Fruit fly (Drosophila melanogaster) whole organism, pupa: ENCODE measurements around the gene CG11843.

ENCODE experiments used
- CG10348 ChIP-seq: fragments of 200-800 bp; sonication (Bioruptor generic); IDR thresholded peaks from 2 replicates; pipeline ENCODE4 v1.3.6; 2022; ENCODE audit warnings: missing biosample characterization, missing genetic modification characterization
- CG12605 ChIP-seq: fragments of 200-800 bp; sonication (Bioruptor generic); IDR thresholded peaks from 2 replicates; pipeline ENCODE4 v1.3.6; 2022; ENCODE audit warnings: missing biosample characterization, missing genetic modification characterization
- CG13204 ChIP-seq: fragments of 200-800 bp; sonication (Bioruptor generic); optimal IDR thresholded peaks from 2 replicates; lab custom pipeline; 2018; ENCODE audit warnings: missing biosample characterization, mild to moderate bottlenecking, missing genetic modification characterization, moderate library complexity
- CG14655 ChIP-seq: fragments of 200-800 bp; sonication (Bioruptor generic); optimal IDR thresholded peaks from 3 replicates; lab custom pipeline; 2017; ENCODE audit warnings: mild to moderate bottlenecking, missing biosample characterization, missing genetic modification reagents, missing genetic modification characterization
- CG15710 ChIP-seq: fragments of 200-800 bp; sonication (Bioruptor generic); optimal IDR thresholded peaks from 2 replicates; lab custom pipeline; 2018; ENCODE audit warnings: missing biosample characterization, mild to moderate bottlenecking, missing genetic modification characterization, moderate library complexity
- CG17806 ChIP-seq: fragments of 200-800 bp; sonication (Bioruptor generic); optimal IDR thresholded peaks from 2 replicates; lab custom pipeline; 2018; ENCODE audit warnings: missing biosample characterization, mild to moderate bottlenecking, missing genetic modification characterization, moderate library complexity
- CG32121 ChIP-seq: fragments of 200-800 bp; sonication (Bioruptor generic); IDR thresholded peaks from 2 replicates; pipeline ENCODE4 v1.3.6; 2022; ENCODE audit warnings: missing biosample characterization, missing genetic modification characterization
- CG34367 ChIP-seq: fragments of 200-800 bp; sonication (Bioruptor generic); optimal IDR thresholded peaks from 2 replicates; lab custom pipeline; 2018; ENCODE audit warnings: missing biosample characterization, mild to moderate bottlenecking, missing genetic modification characterization
- CG4496 ChIP-seq: fragments of 200-800 bp; sonication (Bioruptor generic); IDR thresholded peaks from 3 replicates; pipeline ENCODE4 v1.3.6; 2022; ENCODE audit warnings: missing biosample characterization, missing genetic modification characterization
- CG8159 ChIP-seq: fragments of 200-800 bp; sonication (Bioruptor generic); optimal IDR thresholded peaks from 3 replicates; lab custom pipeline; 2018; ENCODE audit warnings: missing biosample characterization, mild to moderate bottlenecking, missing genetic modification characterization, moderate library complexity
- CG8301 ChIP-seq: fragments of 200-800 bp; sonication (Bioruptor generic); optimal IDR thresholded peaks from 2 replicates; lab custom pipeline; 2018; ENCODE audit warnings: missing biosample characterization, mild to moderate bottlenecking, missing genetic modification characterization
- CG9948 ChIP-seq: fragments of 200-800 bp; sonication (Bioruptor generic); optimal IDR thresholded peaks from 2 replicates; lab custom pipeline; 2018; ENCODE audit warnings: missing biosample characterization, mild to moderate bottlenecking, missing genetic modification characterization, moderate library complexity
- D1 ChIP-seq: fragments of 200-800 bp; sonication (Bioruptor generic); optimal IDR thresholded peaks from 2 replicates; lab custom pipeline; 2018; ENCODE audit warnings: missing biosample characterization, mild to moderate bottlenecking, missing genetic modification characterization, moderate library complexity
- EcR ChIP-seq: fragments of 200-800 bp; sonication (Bioruptor generic); optimal IDR thresholded peaks from 3 replicates; lab custom pipeline; 2019; ENCODE audit warnings: missing biosample characterization, missing genetic modification characterization, mild to moderate bottlenecking, moderate library complexity, missing genetic modification reagents
- Ets98B ChIP-seq: fragments of 200-800 bp; sonication (Bioruptor generic); IDR thresholded peaks from 2 replicates; pipeline ENCODE4 v1.3.6; 2022; ENCODE audit warnings: missing biosample characterization, missing genetic modification characterization
- Pif1A ChIP-seq: fragments of 200-800 bp; sonication (Bioruptor generic); optimal IDR thresholded peaks from 3 replicates; lab custom pipeline; 2016; ENCODE audit warnings: missing biosample characterization, missing genetic modification characterization
- Pif1B ChIP-seq: fragments of 200-800 bp; sonication (Bioruptor generic); optimal IDR thresholded peaks from 3 replicates; lab custom pipeline; 2016; ENCODE audit warnings: missing biosample characterization, missing genetic modification characterization
- Snoo ChIP-seq: fragments of 200-800 bp; sonication (Bioruptor generic); optimal IDR thresholded peaks from 3 replicates; lab custom pipeline; 2017; ENCODE audit warnings: missing biosample characterization, mild to moderate bottlenecking, missing genetic modification characterization, inconsistent platforms
- fd96Ca ChIP-seq: fragments of 200-800 bp; sonication (Bioruptor generic); IDR thresholded peaks from 3 replicates; pipeline ENCODE4 v1.3.6; 2022; ENCODE audit warnings: missing biosample characterization, missing genetic modification characterization
- gl ChIP-seq: fragments of 200-800 bp; sonication (Bioruptor generic); optimal IDR thresholded peaks from 2 replicates; lab custom pipeline; 2018; ENCODE audit warnings: missing biosample characterization, mild to moderate bottlenecking, missing genetic modification characterization
- rn ChIP-seq: fragments of 200-800 bp; sonication (Bioruptor generic); IDR thresholded peaks from 2 replicates; pipeline ENCODE4 v1.3.6; 2022; ENCODE audit warnings: missing biosample characterization, missing genetic modification characterization

The CG11843 gene

dm6 chr3R:29076609-29077008, 22.5 kb downstream of the CG11843 start:
- TF ChIP-seq EcR, result no peak
- TF ChIP-seq CG14655, result no peak
- TF ChIP-seq Pif1A, result no peak
- no peak for TF ChIP-seq fd96Ca
- no peak for TF ChIP-seq CG8159 (tag; lab: Kevin White, UChicago)

- TF ChIP-seq CG32121 (GFP tag; lab: Robert Waterston, UW) (peak; percentile 63; the same call in 1 of the 2 replicates), D1 (tag; lab: Kevin White, UChicago) (no peak)
Measured at dm6 chr3R:29077572-29077971, 23.4 kb downstream of the CG11843 start.

- peak; percentile 70; the same call in 2 of the 3 replicates for TF ChIP-seq CG4496
- TF ChIP-seq CG34367 (tag; lab: Kevin White, UChicago), result no peak
- 0 out of 2 replicates have a peak, but pooled peaks have one; percentile 26 for TF ChIP-seq Ets98B
- TF ChIP-seq EcR, result peak; percentile 45
- no peak for TF ChIP-seq CG32121 (GFP tag; lab: Robert Waterston, UW)
- peak; percentile 35 for TF ChIP-seq CG13204 (GFP tag; lab: Kevin White, UChicago)
- TF ChIP-seq fd96Ca, result 0 out of 3 replicates have a peak, but pooled peaks have one; percentile 31
Measured at dm6 chr3R:29082034-29082433, 27.9 kb downstream of the CG11843 start.

dm6 chr3R:29082511-29083296, 28.6 kb downstream of the CG11843 start:
- TF ChIP-seq CG14655 (peak; percentile 10), CG8159 (tag; lab: Kevin White, UChicago) (peak; percentile 11), CG15710 (tag; lab: Kevin White, UChicago) (peak; percentile 6), CG9948 (tag; lab: Kevin White, UChicago) (no peak)

dm6 chr3R:29083459-29084457, 29.6 kb downstream of the CG11843 start:
- TF ChIP-seq fd96Ca, result no peak
- TF ChIP-seq rn (GFP tag; lab: Robert Waterston, UW), result no peak
- TF ChIP-seq CG13204 (GFP tag; lab: Kevin White, UChicago), result no peak
- no peak for TF ChIP-seq CG34367 (tag; lab: Kevin White, UChicago)
- TF ChIP-seq Pif1A, result peak; percentile 24
- TF ChIP-seq D1 (tag; lab: Kevin White, UChicago), result no peak
- peak; percentile 17; the same call in 1 of the 2 replicates for TF ChIP-seq CG12605 (GFP tag; lab: Robert Waterston, UW)
- peak; percentile 39 for TF ChIP-seq Pif1B
- no peak for TF ChIP-seq Snoo (tag; lab: Kevin White, UChicago)
- peak; percentile 45 for TF ChIP-seq CG9948 (tag; lab: Kevin White, UChicago)
- TF ChIP-seq CG4496, result no peak
- TF ChIP-seq CG14655, result peak; percentile 29
- peak; percentile 31 for TF ChIP-seq EcR
- peak; percentile 58 for TF ChIP-seq CG8159 (tag; lab: Kevin White, UChicago)
- peak; percentile 50 for TF ChIP-seq CG17806 (tag; lab: Kevin White, UChicago)
- TF ChIP-seq CG32121 (GFP tag; lab: Robert Waterston, UW), result no peak
- no peak for TF ChIP-seq gl (tag; lab: Kevin White, UChicago)
- peak; percentile 33 for TF ChIP-seq CG15710 (tag; lab: Kevin White, UChicago)
- peak; percentile 28 for TF ChIP-seq CG8301 (tag; lab: Kevin White, UChicago)
- no peak for TF ChIP-seq Ets98B
- no peak for TF ChIP-seq CG10348 (GFP tag; lab: Robert Waterston, UW)

- TF ChIP-seq fd96Ca, result no peak
- TF ChIP-seq CG8301 (tag; lab: Kevin White, UChicago), result no peak
- no peak for TF ChIP-seq CG32121 (GFP tag; lab: Robert Waterston, UW)
- TF ChIP-seq Ets98B, result no peak
- no peak for TF ChIP-seq CG12605 (GFP tag; lab: Robert Waterston, UW)
- TF ChIP-seq EcR, result no peak
- no peak for TF ChIP-seq Pif1B
- no peak for TF ChIP-seq rn (GFP tag; lab: Robert Waterston, UW)
- no peak for TF ChIP-seq CG14655
- no peak for TF ChIP-seq Snoo (tag; lab: Kevin White, UChicago)
- TF ChIP-seq CG34367 (tag; lab: Kevin White, UChicago), result no peak
- no peak for TF ChIP-seq CG9948 (tag; lab: Kevin White, UChicago)
- TF ChIP-seq, all 21 proteins: peak for 0
Measured at dm6 chr3R:29086896-29087295, 32.7 kb downstream of the CG11843 start.
